Fruit fly (Drosophila melanogaster) whole organism, larva: ENCODE measurements around the gene CG14770.

Experiments used
- noc ChIP-seq: fragments of 200-800 bp; sonication (Bioruptor generic); optimal IDR thresholded peaks from 3 replicates; lab custom pipeline; 2019; ENCODE audit warnings: missing biosample characterization, mild to moderate bottlenecking, missing genetic modification characterization, moderate library complexity

The CG14770 gene

DNA sequence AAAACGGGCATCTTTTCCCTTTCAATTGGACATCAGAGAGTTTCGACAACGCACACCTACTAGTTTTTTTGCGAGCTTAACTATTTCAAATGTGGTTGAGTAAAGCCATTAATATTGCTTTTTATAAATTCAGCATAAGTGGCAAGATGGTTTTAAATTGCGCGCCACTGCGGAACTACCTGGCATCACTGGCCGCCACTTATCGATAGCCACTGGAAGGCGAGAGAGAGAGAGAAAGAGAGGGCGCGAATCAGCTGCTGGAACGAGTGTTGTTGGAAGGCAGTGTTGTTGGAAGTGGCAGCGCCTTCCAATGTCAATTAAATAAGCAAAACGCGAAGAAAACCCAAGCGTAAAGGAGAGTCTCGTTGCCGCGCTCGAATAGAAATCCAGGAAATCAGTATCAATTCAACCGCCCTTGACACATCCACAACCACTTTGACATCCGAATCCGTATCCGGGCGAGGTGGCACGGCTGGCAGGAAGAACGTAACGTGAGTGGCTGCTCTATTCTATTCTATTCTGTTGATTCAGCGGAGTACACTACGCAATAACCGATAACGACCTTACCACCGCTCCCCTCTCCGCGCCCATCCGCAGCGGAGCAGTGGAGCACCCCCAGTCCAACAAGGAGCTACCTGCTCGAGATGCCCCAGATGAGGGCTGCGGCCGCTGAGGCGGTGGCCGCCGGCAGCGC is 6.4 kb downstream of the CG14770 start, which contains the start of gene AMPKalpha:
Gene AMPKalpha (plus strand): TSS at position 272 of the 694 bp plus-strand sequence.
- no peak for TF ChIP-seq noc (tag; lab: Kevin White, UChicago)

DNA sequence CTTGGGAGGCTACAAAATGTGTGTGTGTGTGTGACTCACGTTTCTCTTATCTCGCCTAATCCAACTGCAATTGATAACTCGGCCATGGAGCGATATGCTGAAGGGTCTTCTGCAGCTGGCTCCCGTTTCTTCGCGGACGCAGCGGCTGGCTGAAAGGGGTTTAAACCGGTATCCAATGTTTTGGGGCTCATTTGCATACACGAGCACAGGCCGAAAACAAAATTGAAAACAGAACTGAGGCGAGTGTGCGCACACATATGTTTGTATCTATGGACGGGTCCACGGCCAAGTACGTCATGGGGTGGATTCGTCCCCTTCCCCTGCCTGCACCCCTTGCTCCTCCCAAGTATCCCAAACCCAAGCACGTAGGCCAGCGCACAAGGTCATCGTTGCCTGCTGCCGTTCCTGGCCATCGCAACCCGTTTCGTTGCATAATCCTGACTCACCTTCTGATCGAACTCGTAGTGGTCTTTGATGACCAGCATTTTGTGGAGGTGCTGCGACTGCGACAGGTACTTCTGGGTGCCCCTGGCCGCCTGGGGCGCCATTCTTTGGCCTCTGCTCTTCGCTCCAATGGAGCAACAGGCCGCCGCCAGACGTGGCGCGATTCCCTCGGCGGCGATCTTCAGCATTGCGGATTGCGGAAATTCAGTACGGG is 10.8 kb downstream of the CG14770 start:
- TF ChIP-seq noc (tag; lab: Kevin White, UChicago), result no peak

DNA sequence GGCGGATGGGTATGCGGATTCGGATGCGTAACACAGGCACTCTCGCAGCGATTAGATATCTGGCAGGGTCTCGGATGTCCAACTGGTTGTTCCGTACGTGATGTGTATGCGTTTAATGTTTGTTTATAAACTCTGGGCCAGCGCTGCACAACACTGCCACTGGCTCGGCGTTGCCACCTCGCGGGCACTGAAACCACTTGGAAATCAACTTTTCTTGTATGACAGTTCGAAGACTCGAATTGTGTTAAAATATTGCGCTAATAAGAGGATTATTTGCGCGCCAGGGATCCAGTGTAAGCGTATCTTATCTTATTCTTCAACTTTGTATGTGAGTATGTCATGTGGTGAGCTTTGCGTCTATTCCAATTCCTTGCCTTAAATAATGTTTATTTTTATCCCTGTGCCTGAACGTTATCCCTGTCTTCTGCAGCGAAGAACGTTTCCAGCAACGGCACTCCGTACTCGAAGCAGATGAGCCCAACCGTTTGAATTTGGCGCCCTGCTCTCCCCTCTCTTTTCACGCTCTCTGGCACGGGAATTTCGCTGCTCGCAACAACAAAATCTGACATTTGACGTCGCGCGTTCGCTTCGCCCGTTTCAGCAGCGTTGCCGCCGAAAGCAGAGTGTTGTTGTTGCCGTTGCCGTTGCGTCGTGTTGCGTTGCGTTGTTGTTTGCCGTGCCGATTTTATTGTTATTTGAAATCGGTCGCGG is 11.5 kb downstream of the CG14770 start, which contains the start of the genes CG3719 and CG32813:
Gene CG3719 (minus strand): TSS at position 131 of the 711 bp plus-strand sequence.
Gene CG32813 (plus strand): TSS at position 565 of the 711 bp plus-strand sequence.
- no peak for TF ChIP-seq noc (tag; lab: Kevin White, UChicago)

DNA sequence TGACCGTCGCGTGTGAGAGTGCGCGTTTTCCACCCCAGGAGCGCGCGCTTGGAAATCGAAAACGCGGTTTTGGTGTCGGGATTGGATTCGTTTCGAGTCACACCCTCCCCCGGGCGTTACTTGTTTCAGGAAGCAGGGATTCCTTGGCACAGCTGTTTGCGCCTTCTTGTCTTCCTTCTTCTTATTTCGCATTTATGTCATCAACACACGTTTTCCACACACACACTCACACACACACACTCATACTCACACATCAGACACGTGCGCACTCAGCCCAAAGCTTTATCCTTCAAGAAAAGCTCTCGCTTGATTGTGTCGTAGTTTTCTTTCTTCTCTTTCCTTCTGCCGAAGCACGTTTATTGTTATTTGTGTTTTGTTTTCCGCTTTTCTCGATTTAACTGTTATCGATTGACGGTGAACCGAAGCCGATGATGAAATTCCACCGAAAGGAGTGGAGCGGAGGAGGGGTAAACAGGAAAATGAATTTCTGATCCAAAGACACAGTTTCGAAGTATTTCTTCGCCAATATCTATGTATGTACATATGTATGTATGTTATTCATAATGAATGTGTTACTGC is 12.5 kb downstream of the CG14770 start:
- TF ChIP-seq noc (tag; lab: Kevin White, UChicago), result no peak

DNA sequence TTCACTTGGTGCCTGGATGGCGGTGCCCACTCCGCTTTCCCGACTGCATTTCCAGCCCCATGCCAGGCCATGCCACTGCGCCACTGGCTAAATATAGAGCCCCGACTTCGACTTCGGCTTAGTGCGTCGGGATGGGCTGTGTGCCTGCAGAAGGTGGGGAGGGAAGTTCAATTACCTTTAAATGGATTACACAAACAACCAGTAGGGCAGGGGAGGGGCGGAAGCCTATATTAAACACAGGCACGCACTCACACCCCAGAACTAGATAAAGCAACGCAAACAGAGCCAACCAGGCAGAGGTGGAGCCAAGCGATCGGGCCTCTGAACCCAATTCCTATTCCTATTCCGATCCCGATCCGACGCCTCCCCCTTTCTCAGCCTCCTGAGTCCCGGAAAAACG is 13.4 kb downstream of the CG14770 start:
- no peak for TF ChIP-seq noc (tag; lab: Kevin White, UChicago)

DNA sequence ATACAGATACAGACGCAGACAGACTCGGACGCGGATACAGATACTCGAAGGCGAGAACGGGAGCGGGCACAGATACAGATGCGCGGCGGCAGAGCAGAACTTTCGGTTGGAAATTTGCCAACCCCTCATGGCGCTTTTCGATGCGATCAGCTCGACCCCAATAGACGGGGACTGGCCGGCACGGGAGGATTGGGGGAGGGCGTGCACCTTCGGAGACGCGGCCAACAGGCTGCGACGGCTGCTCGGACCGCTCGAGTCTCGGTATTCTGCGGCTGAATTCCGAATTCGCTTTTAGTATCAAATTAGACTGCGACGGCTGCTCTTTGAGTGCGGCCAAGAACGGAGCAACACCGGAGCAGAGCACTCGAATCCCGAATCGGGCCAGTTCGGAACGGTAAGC is 15.2 kb downstream of the CG14770 start:
- TF ChIP-seq noc (tag; lab: Kevin White, UChicago), result no peak

DNA sequence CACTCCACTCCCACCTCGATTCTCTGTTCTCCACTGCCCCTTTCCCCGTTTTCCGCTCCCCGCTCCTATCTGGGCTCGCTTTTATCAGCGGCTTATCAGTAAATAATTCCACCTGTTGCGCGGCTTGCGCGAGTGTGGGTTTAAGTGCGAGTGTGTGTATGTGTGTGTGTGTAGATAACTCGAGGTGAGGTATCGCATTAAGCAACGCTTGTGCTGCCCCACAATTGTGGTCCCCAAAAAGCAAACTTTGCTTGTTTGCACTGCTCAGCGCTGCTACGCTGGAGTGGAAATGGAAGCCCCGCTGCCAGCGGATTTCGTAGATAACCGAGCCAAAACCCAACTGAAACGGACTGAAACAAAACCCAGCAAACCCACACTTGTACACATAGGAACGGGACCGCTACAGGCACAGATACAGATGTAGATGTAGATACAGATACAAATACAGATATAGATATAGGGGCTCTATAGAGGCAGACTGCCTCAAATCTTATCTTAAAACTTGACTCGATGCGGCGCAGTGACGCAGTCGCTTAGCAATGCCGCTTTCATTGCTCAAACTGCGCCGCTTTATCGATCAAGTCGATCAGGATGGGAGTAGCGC is 18.2 kb downstream of the CG14770 start:
- no peak for TF ChIP-seq noc (tag; lab: Kevin White, UChicago)

DNA sequence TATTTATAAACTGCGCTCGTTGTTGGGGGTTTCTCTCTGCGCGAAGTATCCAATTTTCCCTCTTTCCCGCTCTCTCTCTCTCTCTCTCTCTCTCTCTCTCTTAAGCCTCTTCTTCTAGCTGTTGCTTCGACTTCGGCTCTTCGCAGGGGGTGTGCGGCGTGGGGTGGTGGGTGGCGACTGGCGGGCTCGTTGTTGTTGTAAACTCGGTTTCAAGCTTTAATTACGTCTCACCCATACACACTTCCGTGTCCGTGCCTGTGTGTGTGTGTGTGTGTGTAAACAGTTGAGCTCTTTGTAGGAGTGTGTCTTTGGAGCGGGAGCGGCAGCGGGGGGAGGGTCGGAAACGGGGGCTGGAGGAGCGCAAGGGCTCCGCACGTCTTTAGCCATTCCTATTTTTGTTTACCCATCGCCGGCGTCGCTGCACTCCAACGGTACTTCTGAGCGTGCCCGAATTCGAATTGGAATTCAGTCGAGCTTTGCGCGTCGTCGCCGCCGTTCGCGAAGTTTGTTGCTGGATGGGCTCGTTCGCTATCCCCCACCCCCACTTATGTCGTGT is 19.2 kb downstream of the CG14770 start:
- TF ChIP-seq noc (tag; lab: Kevin White, UChicago), result no peak

DNA sequence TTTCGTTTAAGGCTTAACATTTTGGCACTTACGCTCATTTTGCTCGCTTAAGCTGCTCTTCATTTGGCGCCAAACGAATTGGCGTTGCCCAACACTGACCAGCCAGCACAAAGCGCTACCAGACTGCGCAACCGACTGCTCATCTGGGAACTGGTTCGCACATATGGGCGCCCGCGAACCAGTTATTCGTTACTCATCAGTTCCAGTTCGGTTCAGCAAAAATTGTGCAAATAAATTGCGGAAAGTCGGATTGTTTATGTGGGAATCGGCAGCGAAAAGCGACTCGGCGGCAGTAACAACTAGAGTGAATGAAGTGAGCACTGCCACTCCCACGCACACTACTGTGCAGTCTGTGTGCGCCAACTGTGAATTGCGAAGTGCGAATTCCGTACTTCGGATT is 23.8 kb downstream of the CG14770 start, which contains the start of gene Rilpl:
Gene Rilpl (plus strand): TSS at position 180 of the 400 bp plus-strand sequence.
- peak; percentile 7 for TF ChIP-seq noc (tag; lab: Kevin White, UChicago)

DNA sequence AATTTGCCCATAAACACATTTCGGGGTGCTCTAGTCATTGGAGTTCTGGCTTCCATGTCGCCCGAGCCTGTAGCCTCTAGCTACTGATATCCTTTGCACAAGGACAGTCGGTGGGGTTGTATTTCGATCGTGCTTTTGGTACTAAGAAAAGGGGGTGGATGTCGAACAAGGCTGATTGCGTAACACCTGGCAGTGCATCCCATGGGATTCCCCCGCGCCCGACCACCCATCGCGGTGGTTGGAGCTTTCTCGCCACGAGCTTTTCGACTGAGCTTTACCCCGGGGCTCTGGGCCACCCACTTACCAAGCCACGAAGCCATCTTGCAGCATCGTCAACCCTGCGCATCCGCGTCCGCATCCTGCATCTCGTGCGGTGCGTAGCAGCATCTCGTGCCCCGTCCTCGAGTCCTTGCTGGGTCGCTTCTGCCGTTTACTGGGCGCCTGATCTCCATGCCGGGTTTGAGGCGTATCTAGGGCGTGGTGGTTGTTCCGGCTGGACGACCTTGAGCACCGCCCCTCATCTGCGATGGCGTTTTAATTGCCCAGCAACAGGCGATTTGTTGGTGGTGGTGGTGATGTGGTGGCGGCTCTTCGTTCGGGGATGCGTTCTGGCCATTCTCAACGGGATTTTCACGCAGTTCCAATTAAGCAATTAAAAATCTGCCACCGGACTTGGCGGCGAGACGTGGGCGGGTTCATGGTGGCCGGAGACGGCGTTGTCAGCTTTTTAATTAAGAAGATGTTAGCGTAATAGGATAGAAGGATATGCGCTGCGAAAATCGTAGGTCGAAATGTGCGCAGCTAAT is 28.8 kb downstream of the CG14770 start:
- no peak for TF ChIP-seq noc (tag; lab: Kevin White, UChicago)

DNA sequence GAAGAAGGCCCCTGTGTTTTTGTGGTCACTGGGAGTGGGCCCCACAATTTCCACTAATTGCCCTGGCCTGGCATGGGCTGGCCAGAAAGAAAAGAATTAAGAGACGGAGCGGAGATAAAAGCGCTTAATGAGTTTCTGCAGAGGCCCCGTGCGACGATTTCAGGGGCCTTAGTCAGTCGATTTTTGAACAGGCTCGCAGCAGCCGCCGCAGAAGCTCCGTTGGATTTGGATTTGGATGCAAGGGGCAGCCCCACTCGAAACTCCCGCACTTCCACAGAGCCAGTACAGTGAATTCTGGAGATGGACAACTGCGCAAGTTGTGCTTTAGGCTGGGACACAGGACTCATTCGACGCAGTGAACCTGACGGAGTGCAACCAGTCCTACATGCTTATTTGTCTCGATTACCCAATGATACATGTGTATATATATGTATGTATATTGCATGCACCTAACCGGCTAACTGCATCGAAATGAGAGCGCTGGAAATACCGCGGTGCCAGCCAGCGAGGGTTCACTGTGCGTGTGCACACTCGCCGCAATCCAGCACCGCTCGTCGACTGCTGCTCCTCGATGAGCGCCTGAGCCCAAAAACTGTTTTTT is 29.5 kb downstream of the CG14770 start:
- no peak for TF ChIP-seq noc (tag; lab: Kevin White, UChicago)

DNA sequence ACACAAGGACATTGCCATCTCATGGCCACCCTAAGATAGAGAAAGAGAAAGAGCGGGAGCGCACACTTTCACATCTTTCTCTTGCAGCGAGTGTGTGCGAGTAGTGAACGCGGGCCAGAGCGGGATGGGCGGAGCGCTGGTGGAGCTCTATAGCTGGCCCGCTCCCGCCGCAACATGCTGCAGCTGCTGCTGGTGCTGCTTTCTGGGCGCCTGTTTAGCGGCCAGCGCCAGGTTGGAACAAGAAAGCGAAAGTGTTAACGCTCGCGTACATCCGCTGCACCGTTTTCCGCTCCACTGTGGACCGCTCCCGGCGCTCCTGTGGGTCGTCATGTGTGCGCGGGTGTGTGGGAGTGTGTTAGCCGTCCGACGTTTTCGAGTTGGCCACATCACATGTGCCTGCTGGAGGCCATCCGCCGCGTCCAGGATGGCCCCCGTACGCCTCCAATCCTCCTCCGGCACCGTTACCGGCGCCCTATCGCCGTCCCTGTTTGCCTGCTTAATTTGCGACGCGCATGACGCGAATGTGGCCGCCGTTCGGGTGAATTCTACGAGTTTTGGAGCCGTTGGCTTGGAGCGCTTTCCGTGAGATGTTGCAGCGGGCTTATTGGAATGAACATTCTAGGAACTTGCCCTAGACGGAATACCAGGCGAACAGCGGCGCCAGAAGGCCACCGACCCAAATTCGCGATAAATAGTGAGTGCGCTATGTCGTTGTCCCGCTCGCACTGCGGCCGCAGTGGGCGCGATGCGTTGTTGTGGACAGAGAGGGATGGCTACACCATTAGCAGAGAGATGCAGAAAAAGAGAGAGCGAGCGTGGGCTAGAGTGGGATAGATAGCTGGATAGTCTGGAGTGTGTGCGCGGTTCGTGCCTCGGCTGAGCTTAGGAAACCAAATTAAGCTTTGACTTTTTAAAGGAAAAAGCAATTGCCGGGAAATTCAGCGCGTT is 30.3 kb downstream of the CG14770 start:
- TF ChIP-seq noc (tag; lab: Kevin White, UChicago), result no peak

DNA sequence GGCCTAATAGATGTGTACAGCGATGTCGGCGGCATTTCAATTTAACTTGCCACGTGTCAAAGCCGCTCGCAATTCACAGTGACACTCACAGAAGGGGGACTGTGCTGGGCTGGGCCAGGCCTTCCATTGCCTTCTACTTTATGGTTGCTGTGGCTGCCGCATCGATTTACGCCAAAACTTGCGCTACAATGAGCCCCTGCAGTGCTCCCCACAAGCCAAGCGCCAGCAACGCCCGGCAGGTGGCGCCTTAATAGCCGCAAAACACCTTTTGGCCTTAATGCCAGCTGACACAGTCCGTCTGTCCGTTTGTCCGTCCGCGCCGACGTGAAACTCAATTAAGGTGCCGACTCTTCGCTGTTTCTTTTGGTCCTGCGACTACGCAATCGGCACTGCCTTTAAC is 36.0 kb downstream of the CG14770 start:
- no peak for TF ChIP-seq noc (tag; lab: Kevin White, UChicago)
